Worm (Caenorhabditis elegans): Measurements from ENCODE around the gene Y70C5A.4.

DNA sequence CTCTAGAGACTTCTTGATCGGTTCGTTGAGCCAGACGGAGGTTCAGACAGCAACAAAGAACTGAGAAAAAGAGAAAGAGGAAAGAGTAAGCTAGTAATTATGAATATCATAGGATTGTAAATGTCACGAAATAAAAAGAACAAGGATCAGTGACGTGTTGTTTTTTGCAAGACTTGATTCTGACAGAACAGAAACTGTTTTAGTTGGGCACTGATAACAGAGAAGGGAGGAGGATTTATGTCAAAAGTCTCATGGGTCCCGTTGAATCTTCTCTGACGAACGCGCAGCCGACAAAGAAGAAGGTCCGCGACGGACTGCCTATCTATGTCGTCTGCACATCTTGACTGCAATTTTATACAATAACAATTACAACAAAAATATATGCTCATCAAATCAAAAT is 16.9 kb upstream of the Y70C5A.4 start, which contains the start of gene T03E6.9:
- no peak for TF ChIP-seq drap-1 (GFP tag; optimal IDR thresholded peaks at IDR 0.05)
- TF ChIP-seq snpc-4 (tag; optimal IDR thresholded peaks at IDR 0.05) = no peak
- no peak for TF ChIP-seq lsy-2 (tag; optimal IDR thresholded peaks at IDR 0.05)
- TF ChIP-seq lin-13 (tag; optimal IDR thresholded peaks at IDR 0.05) = no peak
- no peak for TF ChIP-seq elt-1 (tag; optimal IDR thresholded peaks at IDR 0.05; ENCODE audit: borderline replicate concordance, insufficient read depth)
- TF ChIP-seq nhr-12 (tag; optimal IDR thresholded peaks at IDR 0.05) = no peak
- TF ChIP-seq unc-62 (GFP tag; optimal IDR thresholded peaks at IDR 0.05) = no peak
- no peak for TF ChIP-seq nhr-237 (tag; optimal IDR thresholded peaks at IDR 0.05)
- TF ChIP-seq pha-4 (tag; optimal IDR thresholded peaks at IDR 0.05) = no peak
- no peak for TF ChIP-seq ceh-39 (tag; optimal IDR thresholded peaks at IDR 0.05)
- no peak for TF ChIP-seq ceh-83 (GFP tag; optimal IDR thresholded peaks at IDR 0.05)
- TF ChIP-seq ztf-11 (tag; optimal IDR thresholded peaks at IDR 0.05) = no peak
- TF ChIP-seq sptf-1 (tag; optimal IDR thresholded peaks at IDR 0.05) = no peak
- no peak for TF ChIP-seq unc-39 (tag; optimal IDR thresholded peaks at IDR 0.05)

Measured in whole organism, mixed stage, embryonic.